Worm (Caenorhabditis elegans) whole organism, L3 larva: Measurements from ENCODE around the gene nhr-181.

Experiments used
- R02D3.7 ChIP-seq: fragments of 150-350 bp; optimal IDR thresholded peaks from 2 replicates; lab custom pipeline; 2014; ENCODE audit warnings: missing biosample characterization, missing genetic modification characterization
- ZK546.5 ChIP-seq: sonication (generic microtip); optimal IDR thresholded peaks from 2 replicates; lab custom pipeline; 2017; ENCODE audit warnings: missing biosample characterization, missing genetic modification characterization
- aly-2 ChIP-seq: fragments of 150-350 bp; optimal IDR thresholded peaks from 2 replicates; lab custom pipeline; 2014; ENCODE audit warnings: missing biosample characterization, missing genetic modification characterization
- ama-1 ChIP-seq: fragments of 150-350 bp; optimal IDR thresholded peaks from 2 replicates; lab custom pipeline; 2018
- ceh-16 ChIP-seq: sonication (generic microtip); optimal IDR thresholded peaks from 2 replicates; lab custom pipeline; 2017; ENCODE audit warnings: missing biosample characterization, missing genetic modification characterization
- ceh-28 ChIP-seq: fragments of 150-350 bp; optimal IDR thresholded peaks from 2 replicates; lab custom pipeline; 2014; ENCODE audit warnings: missing biosample characterization, missing genetic modification reagents, missing genetic modification characterization
- ceh-82 ChIP-seq: fragments of 150-350 bp; optimal IDR thresholded peaks from 2 replicates; lab custom pipeline; 2014; ENCODE audit warnings: missing biosample characterization, missing genetic modification characterization
- ceh-9 ChIP-seq: sonication (generic microtip); optimal IDR thresholded peaks from 2 replicates; lab custom pipeline; 2018; ENCODE audit warnings: missing biosample characterization, missing genetic modification characterization
- daf-12 ChIP-seq: fragments of 150-350 bp; optimal IDR thresholded peaks from 2 replicates; lab custom pipeline; 2014; ENCODE audit warnings: missing biosample characterization, missing genetic modification reagents, missing genetic modification characterization
- elt-2 ChIP-seq: sonication (generic microtip); optimal IDR thresholded peaks from 2 replicates; lab custom pipeline; 2016; ENCODE audit warnings: missing genetic modification reagents, mild to moderate bottlenecking, missing genetic modification characterization, missing compliant biosample characterization
- eor-1 ChIP-seq, 2 experiments: fragments of 150-350 bp; optimal IDR thresholded peaks; 2 replicates each; lab custom pipeline; 2014 to 2018; ENCODE audit warnings: missing biosample characterization in 2 of 2, missing genetic modification characterization in 2 of 2
- fkh-10 ChIP-seq: sonication (generic microtip); optimal IDR thresholded peaks from 2 replicates; lab custom pipeline; 2017; ENCODE audit warnings: missing biosample characterization, missing genetic modification reagents, missing genetic modification characterization
- fkh-2 ChIP-seq: fragments of 150-350 bp; optimal IDR thresholded peaks from 2 replicates; lab custom pipeline; 2014; ENCODE audit warnings: missing biosample characterization, missing genetic modification reagents, missing genetic modification characterization
- fos-1 ChIP-seq: fragments of 150-350 bp; optimal IDR thresholded peaks from 2 replicates; lab custom pipeline; 2014; ENCODE audit warnings: missing biosample characterization, missing genetic modification characterization
- hmg-11 ChIP-seq: sonication (generic microtip); optimal IDR thresholded peaks from 2 replicates; lab custom pipeline; 2016; ENCODE audit warnings: missing genetic modification characterization, missing compliant biosample characterization
- jun-1 ChIP-seq: fragments of 150-350 bp; optimal IDR thresholded peaks from 2 replicates; lab custom pipeline; 2014; ENCODE audit warnings: missing biosample characterization, missing genetic modification reagents, missing genetic modification characterization
- lin-39 ChIP-seq: fragments of 150-350 bp; optimal IDR thresholded peaks from 2 replicates; lab custom pipeline; 2018; ENCODE audit warnings: missing biosample characterization, missing genetic modification reagents, missing genetic modification characterization
- lsy-12 ChIP-seq: sonication (generic microtip); optimal IDR thresholded peaks from 2 replicates; lab custom pipeline; 2016; ENCODE audit warnings: mild to moderate bottlenecking, missing genetic modification characterization, missing compliant biosample characterization
- mdl-1 ChIP-seq: fragments of 150-350 bp; optimal IDR thresholded peaks from 2 replicates; lab custom pipeline; 2014; ENCODE audit warnings: missing biosample characterization, missing genetic modification characterization
- mml-1 ChIP-seq: fragments of 150-350 bp; sonication (generic microtip); optimal IDR thresholded peaks from 3 replicates; lab custom pipeline; 2014; ENCODE audit warnings: missing biosample characterization, missing genetic modification characterization
- nhr-11 ChIP-seq: fragments of 150-350 bp; optimal IDR thresholded peaks from 2 replicates; lab custom pipeline; 2014; ENCODE audit warnings: missing biosample characterization, missing genetic modification characterization
- nhr-12 ChIP-seq: fragments of 150-350 bp; optimal IDR thresholded peaks from 2 replicates; lab custom pipeline; 2014; ENCODE audit warnings: missing biosample characterization, missing genetic modification characterization
- nhr-23 ChIP-seq: fragments of 150-350 bp; optimal IDR thresholded peaks from 2 replicates; lab custom pipeline; 2014; ENCODE audit warnings: missing biosample characterization, missing genetic modification reagents, missing genetic modification characterization
- nhr-237 ChIP-seq: fragments of 150-350 bp; optimal IDR thresholded peaks from 2 replicates; lab custom pipeline; 2014; ENCODE audit warnings: missing biosample characterization, missing genetic modification characterization
- nhr-43 ChIP-seq: sonication (generic microtip); optimal IDR thresholded peaks from 2 replicates; lab custom pipeline; 2016; ENCODE audit warnings: mild to moderate bottlenecking, missing genetic modification characterization, missing compliant biosample characterization; ENCODE audit not compliant: poor library complexity, severe bottlenecking
- nhr-67 ChIP-seq: fragments of 150-350 bp; optimal IDR thresholded peaks from 2 replicates; lab custom pipeline; 2014; ENCODE audit warnings: missing biosample characterization, missing genetic modification characterization
- nhr-76 ChIP-seq: fragments of 150-350 bp; sonication (generic microtip); optimal IDR thresholded peaks from 5 replicates; lab custom pipeline; 2014; ENCODE audit warnings: missing biosample characterization, missing genetic modification characterization
- nhr-77 ChIP-seq: fragments of 150-350 bp; optimal IDR thresholded peaks from 2 replicates; lab custom pipeline; 2014; ENCODE audit warnings: missing biosample characterization, missing genetic modification characterization
- pqm-1 ChIP-seq: fragments of 150-350 bp; optimal IDR thresholded peaks from 2 replicates; lab custom pipeline; 2017; ENCODE audit warnings: missing biosample characterization, missing genetic modification characterization, inconsistent platforms
- sea-2 ChIP-seq: fragments of 150-350 bp; sonication (generic microtip); optimal IDR thresholded peaks from 4 replicates; lab custom pipeline; 2014; ENCODE audit warnings: missing biosample characterization, missing genetic modification reagents, missing genetic modification characterization
- skn-1 ChIP-seq: fragments of 150-350 bp; optimal IDR thresholded peaks from 2 replicates; lab custom pipeline; 2014; ENCODE audit warnings: missing biosample characterization, missing genetic modification characterization
- snpc-4 ChIP-seq: fragments of 150-350 bp; optimal IDR thresholded peaks from 2 replicates; lab custom pipeline; 2014; ENCODE audit warnings: missing biosample characterization, missing genetic modification characterization
- tbx-2 ChIP-seq: sonication (generic microtip); optimal IDR thresholded peaks from 2 replicates; lab custom pipeline; 2016; ENCODE audit warnings: mild to moderate bottlenecking, missing genetic modification characterization, missing compliant biosample characterization
- unc-39 ChIP-seq: sonication (generic microtip); optimal IDR thresholded peaks from 4 replicates; lab custom pipeline; 2017; ENCODE audit warnings: missing biosample characterization, missing genetic modification characterization
- unc-62 ChIP-seq: fragments of 150-350 bp; sonication (generic microtip); optimal IDR thresholded peaks from 4 replicates; lab custom pipeline; 2014; ENCODE audit warnings: missing biosample characterization, missing genetic modification reagents, missing genetic modification characterization

Gene nhr-181

DNA sequence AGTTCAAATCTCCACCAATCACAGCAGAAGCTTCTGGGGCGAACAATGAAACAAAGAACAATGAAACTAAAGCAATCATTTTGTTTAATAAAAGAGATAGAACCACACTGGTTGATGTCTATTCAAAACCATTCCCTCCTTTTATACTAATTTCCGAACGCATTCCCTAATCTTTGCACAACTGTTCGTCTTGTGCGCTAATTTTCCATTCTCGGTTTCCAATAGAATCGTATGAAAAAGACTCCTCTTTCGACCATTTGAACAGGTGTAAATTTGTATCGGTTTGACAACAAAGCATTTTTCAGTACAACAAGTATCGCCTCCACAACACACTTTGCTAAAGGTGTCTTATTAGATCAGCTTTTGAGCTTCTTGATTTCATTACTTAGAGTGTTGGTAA is 21.2 kb downstream of the nhr-181 start, which contains the start of gene T05B4.8:
Gene T05B4.8, minus strand, starts transcription at position 101 of the 400 bp plus-strand sequence.
- no peak for TF ChIP-seq nhr-12 (tag; lab: Kevin White, UChicago)
- no peak for TF ChIP-seq nhr-11 (tag; lab: Kevin White, UChicago)
- no peak for TF ChIP-seq ZK546.5
- no peak for TF ChIP-seq mml-1 (tag; lab: Kevin White, UChicago)
- TF ChIP-seq ama-1 (lab: Kevin White, UChicago), result no peak
- no peak for TF ChIP-seq ceh-16
- no peak for TF ChIP-seq nhr-237
- TF ChIP-seq eor-1 (tag; optimal IDR thresholded peaks at IDR 0.05; lab: Kevin White, UChicago), result no peak
- TF ChIP-seq fos-1 (tag; lab: Kevin White, UChicago), result no peak
- TF ChIP-seq ceh-28 (tag; lab: Kevin White, UChicago), result no peak

DNA sequence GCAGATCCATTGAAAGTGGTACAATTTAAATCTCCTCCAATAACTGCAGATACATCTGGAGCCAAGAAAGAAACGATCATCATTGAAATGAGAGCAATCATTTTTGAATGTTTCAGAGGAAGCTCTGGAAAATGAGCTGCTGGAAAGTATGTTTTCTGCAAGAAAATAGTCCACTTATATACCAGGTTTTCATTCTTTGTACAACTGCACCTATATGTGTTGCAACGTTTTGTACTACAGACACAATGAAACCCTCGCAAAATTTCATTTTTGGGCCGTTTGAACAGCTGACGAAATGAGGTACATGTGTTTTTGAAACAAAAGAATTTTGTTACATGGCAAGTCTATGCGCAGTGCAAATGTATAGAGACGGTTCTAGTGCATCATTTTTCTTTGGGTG is 23.5 kb downstream of the nhr-181 start, which contains the start of gene T05B4.9:
Gene T05B4.9, minus strand, starts transcription at position 101 of the 400 bp plus-strand sequence.
- TF ChIP-seq ama-1 (lab: Kevin White, UChicago) (no peak), R02D3.7 (tag; lab: Kevin White, UChicago) (no peak), ZK546.5 (no peak), skn-1 (no peak), mdl-1 (no peak), nhr-237 (no peak), hmg-11 (no peak), ceh-28 (tag; lab: Kevin White, UChicago) (no peak), nhr-12 (tag; lab: Kevin White, UChicago) (no peak), tbx-2 (tag; lab: Kevin White, UChicago) (no peak), fkh-2 (no peak), daf-12 (tag; lab: Kevin White, UChicago) (no peak), ceh-82 (no peak), jun-1 (tag; lab: Kevin White, UChicago) (no peak), nhr-43 (tag; lab: Kevin White, UChicago) (no peak)

DNA sequence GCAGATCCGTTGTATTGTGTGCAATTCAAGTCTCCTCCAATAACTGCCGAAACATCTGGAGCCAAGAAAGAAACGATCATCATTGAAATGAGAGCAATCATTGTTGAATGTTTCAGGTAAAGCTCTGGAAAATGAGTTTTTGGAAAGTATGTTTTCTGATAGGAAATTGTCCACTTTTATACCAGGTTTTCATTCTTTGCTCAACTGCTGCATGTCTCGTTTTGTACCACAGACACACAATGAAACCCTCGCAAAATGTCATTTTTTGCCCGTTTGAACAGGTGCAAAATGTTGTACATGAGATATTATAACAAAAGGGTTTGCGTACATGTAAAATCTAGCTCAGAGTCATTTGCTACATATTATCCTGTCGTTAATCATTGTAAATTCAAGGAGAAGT is 25.8 kb downstream of the nhr-181 start, which contains the start of gene T05B4.10:
Gene T05B4.10, minus strand, starts transcription at position 101 of the 400 bp plus-strand sequence.
- TF ChIP-seq ceh-9 (tag; lab: Kevin White, UChicago) (no peak), tbx-2 (tag; lab: Kevin White, UChicago) (no peak), aly-2 (tag; lab: Kevin White, UChicago) (no peak)

DNA sequence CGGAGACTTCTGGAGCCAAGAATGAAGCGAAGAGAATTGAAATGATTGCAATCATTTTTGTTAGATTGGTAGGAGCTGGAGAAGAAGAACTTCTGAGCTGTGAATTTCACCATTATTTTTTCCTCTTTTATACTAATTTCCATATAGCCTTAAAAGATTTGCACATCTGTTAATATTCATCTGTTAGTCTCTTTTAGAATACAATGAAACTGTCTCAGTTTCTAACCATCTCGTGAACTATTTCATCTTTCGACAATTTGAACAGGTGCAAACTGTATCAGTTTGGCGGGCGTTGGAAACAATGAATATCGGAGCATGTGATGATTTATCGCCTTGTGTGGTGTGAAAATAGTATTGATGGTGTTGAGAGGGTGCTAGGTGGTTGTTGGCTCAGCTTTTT is 27.6 kb downstream of the nhr-181 start, which contains the start of gene phat-5:
Gene phat-5, minus strand, starts transcription at position 101 of the 400 bp plus-strand sequence.
- TF ChIP-seq nhr-237 (no peak), tbx-2 (tag; lab: Kevin White, UChicago) (no peak)

ce11 chrV:4125552-4126084 is 30.8 kb downstream of the nhr-181 start, which contains the start of gene T05B4.12:
TSS of gene T05B4.12 (minus strand) at chrV:4126034.
- no peak for TF ChIP-seq lsy-12 (tag; lab: Kevin White, UChicago)
- TF ChIP-seq snpc-4, result no peak
- no peak for TF ChIP-seq nhr-67 (tag; lab: Kevin White, UChicago)
- TF ChIP-seq elt-2 (tag; lab: Kevin White, UChicago), result no peak
- TF ChIP-seq, all 47 proteins: peak for 0

ce11 chrV:4127435-4127834 is 32.6 kb downstream of the nhr-181 start, which contains the start of gene T05B4.13:
TSS of gene T05B4.13 (minus strand) at chrV:4127535.
- TF ChIP-seq lin-39 (no peak), unc-62 (GFP tag; lab: Kevin White, UChicago) (no peak), nhr-12 (tag; lab: Kevin White, UChicago) (no peak), nhr-23 (no peak), nhr-237 (no peak), nhr-77 (tag; lab: Kevin White, UChicago) (no peak), elt-2 (tag; lab: Kevin White, UChicago) (no peak), sea-2 (GFP tag; lab: Kevin White, UChicago) (no peak), snpc-4 (no peak), ceh-28 (tag; lab: Kevin White, UChicago) (no peak), fkh-2 (no peak), R02D3.7 (tag; lab: Kevin White, UChicago) (no peak), unc-39 (no peak), nhr-76 (tag; lab: Kevin White, UChicago) (no peak), fos-1 (tag; lab: Kevin White, UChicago) (no peak), pqm-1 (tag; lab: Kevin White, UChicago) (no peak), nhr-11 (tag; lab: Kevin White, UChicago) (no peak), ZK546.5 (no peak), fkh-10 (GFP tag; lab: Kevin White, UChicago) (no peak), nhr-67 (tag; lab: Kevin White, UChicago) (no peak)
